Worm (Caenorhabditis elegans) whole organism, young adult: ENCODE results near the gene clec-176.

Source experiments
- F39B2.1 ChIP-seq: fragments of 200-800 bp; sonication (Bioruptor generic); IDR thresholded peaks from 2 replicates; pipeline ENCODE4 v1.3.6; 2022; ENCODE audit warnings: missing genetic modification reagents, missing genetic modification characterization, missing compliant biosample characterization
- ama-1 ChIP-seq, 3 experiments: fragments of 150-350 bp in 1 of 3; sonication (generic microtip) in 2 of 3; optimal IDR thresholded peaks; 2 replicates each; lab custom pipeline; 2014 to 2018; ENCODE audit warnings: missing biosample characterization in 2 of 3, missing genetic modification characterization in 2 of 3, missing genetic modification reagents in 2 of 3
- attf-5 ChIP-seq: fragments of 200-800 bp; sonication (Bioruptor generic); optimal IDR thresholded peaks from 2 replicates; lab custom pipeline; 2018; ENCODE audit warnings: mild to moderate bottlenecking, missing genetic modification characterization, missing compliant biosample characterization
- madf-6 ChIP-seq: fragments of 200-800 bp; sonication (Bioruptor generic); IDR thresholded peaks from 2 replicates; pipeline ENCODE4 v1.3.6; 2022; ENCODE audit warnings: missing genetic modification reagents, missing genetic modification characterization, missing compliant biosample characterization
- mxl-1 ChIP-seq: sonication (generic microtip); optimal IDR thresholded peaks from 2 replicates; lab custom pipeline; 2016; ENCODE audit warnings: missing genetic modification characterization, missing compliant biosample characterization
- pha-4 ChIP-seq: fragments of 150-350 bp; sonication (generic microtip); optimal IDR thresholded peaks from 2 replicates; lab custom pipeline; 2014; ENCODE audit warnings: missing biosample characterization, missing genetic modification reagents, missing genetic modification characterization
- snpc-1.1 ChIP-seq: sonication (generic microtip); optimal IDR thresholded peaks from 2 replicates; lab custom pipeline; 2017; ENCODE audit warnings: missing genetic modification characterization, mild to moderate bottlenecking, missing compliant biosample characterization, antibody characterized with exemption, moderate library complexity, missing genotype, missing genetic modification reagents; ENCODE audit not compliant: insufficient read depth
- snpc-4 ChIP-seq, 5 experiments: fragments of 150-350 bp in 1 of 5; sonication (generic microtip) in 4 of 5; optimal IDR thresholded peaks; 2 replicates each; lab custom pipeline; 2014 to 2018; ENCODE audit warnings: missing genetic modification characterization in 5 of 5, missing biosample characterization in 3 of 5, antibody characterized with exemption in 2 of 5, mild to moderate bottlenecking in 2 of 5, missing compliant biosample characterization in 2 of 5, missing genotype in 2 of 5, moderate library complexity in 2 of 5, missing genetic modification reagents in 1 of 5
- ztf-28 ChIP-seq: fragments of 200-800 bp; sonication (Bioruptor generic); IDR thresholded peaks from 2 replicates; pipeline ENCODE4 v1.3.6; 2022; ENCODE audit warnings: missing genetic modification reagents, missing genetic modification characterization, missing compliant biosample characterization

DNA sequence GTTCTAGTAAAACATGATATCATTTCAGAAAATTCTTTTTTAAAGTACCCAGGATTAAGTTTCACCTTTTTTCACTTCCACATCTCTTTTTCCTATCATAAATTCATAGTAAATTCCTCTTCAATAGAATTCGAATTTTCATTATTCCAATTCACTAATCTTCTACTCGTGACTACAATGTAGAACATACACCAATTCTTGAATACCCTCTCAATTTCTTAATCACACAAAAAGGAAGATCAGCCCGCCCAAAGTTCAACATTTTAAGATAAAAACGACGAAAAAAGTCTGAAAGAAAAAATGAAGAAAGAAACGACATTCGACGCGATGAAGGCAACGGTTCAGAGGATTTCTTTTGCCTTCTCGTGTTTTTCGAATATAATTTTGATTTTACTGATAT, 30.0 kb upstream of the clec-176 start, which contains the start of gene str-163:
- no peak for TF ChIP-seq F39B2.1
- no peak for TF ChIP-seq ama-1 (optimal IDR thresholded peaks at IDR 0.05; lab: Kevin White, UChicago)
- no peak for TF ChIP-seq ama-1 (GFP tag; optimal IDR thresholded peaks at IDR 0.05; lab: Kevin White, UChicago)
- TF ChIP-seq ztf-28 (GFP tag; lab: Robert Waterston, UW): no peak
- TF ChIP-seq madf-6 (GFP tag; lab: Robert Waterston, UW): no peak
- TF ChIP-seq snpc-4 (GFP tag; optimal IDR thresholded peaks at IDR 0.05; lab: Kevin White, UChicago): no peak
- no peak for TF ChIP-seq snpc-4 (tag; optimal IDR thresholded peaks at IDR 0.05; lab: Kevin White, UChicago)
- no peak for TF ChIP-seq mxl-1 (tag; lab: Kevin White, UChicago)
- TF ChIP-seq attf-5 (GFP tag; lab: Kevin White, UChicago): no peak
- TF ChIP-seq pha-4 (tag; lab: Kevin White, UChicago): no peak
- no peak for TF ChIP-seq snpc-1.1 (tag; lab: Kevin White, UChicago)
